Worm (Caenorhabditis elegans): ENCODE measurements around the gene F08D12.4.

F08D12.4 gene

DNA sequence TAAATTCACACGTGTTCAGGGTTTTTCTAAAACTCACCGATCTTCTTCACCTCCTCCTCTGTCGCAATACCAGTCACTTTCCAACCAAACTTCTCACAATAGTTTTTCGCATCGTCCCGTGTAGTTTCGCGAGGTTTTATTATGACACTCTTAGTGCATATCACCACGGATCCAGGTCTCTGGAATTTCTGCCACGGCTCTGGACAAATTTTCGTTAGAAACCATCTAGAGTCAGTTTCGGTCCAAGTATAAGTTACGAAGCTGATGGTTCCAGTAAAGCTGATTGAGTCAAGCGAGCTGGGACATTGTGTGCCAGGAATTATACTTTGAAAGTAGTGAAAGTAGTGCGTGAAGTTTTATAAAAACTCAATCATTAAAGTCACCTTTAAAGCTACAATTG is 21.6 kb upstream of the F08D12.4 start:
- TF ChIP-seq R02D3.7 (tag; optimal IDR thresholded peaks at IDR 0.05) (no peak), gmeb-1 (tag; optimal IDR thresholded peaks at IDR 0.05) (no peak), elt-3 (tag; optimal IDR thresholded peaks at IDR 0.05) (no peak), C34F6.9 (tag; optimal IDR thresholded peaks at IDR 0.05) (no peak), zag-1 (tag; optimal IDR thresholded peaks at IDR 0.05) (no peak), ZK546.5 (tag; optimal IDR thresholded peaks at IDR 0.05) (no peak), lsy-2 (tag; optimal IDR thresholded peaks at IDR 0.05) (no peak), nhr-12 (tag; optimal IDR thresholded peaks at IDR 0.05) (no peak), unc-62 (GFP tag; optimal IDR thresholded peaks at IDR 0.05) (no peak), crh-2 (tag; optimal IDR thresholded peaks at IDR 0.05) (no peak), elt-1 (tag; optimal IDR thresholded peaks at IDR 0.05) (no peak), alr-1 (tag; optimal IDR thresholded peaks at IDR 0.05) (no peak)

DNA sequence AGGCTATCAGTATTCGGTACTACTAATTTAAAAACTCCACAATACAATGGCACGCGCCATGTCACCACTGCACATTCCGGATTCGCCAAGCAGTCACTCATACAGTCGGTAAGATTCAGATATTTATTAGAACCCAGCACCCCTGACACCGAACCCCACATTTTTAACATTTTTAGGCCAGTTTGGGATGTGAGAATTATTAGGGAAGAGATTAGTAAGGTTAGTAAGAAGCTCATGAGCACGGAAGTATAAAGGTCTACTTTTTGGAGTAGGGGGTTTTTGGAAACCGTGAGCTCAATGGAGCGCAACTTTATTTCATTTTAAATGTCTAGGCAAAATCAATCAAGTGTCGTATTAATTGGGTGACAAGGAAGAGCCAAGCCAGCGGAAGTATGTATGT is 20.0 kb upstream of the F08D12.4 start, which contains the start of gene F29A7.8:
Gene F29A7.8 (minus strand): TSS at position 101 of the 400 bp plus-strand sequence.
- TF ChIP-seq ZK546.5 (tag; optimal IDR thresholded peaks at IDR 0.05), result no peak
- TF ChIP-seq peb-1 (tag; optimal IDR thresholded peaks at IDR 0.05), result no peak
- no peak for TF ChIP-seq blmp-1 (tag; optimal IDR thresholded peaks at IDR 0.05; ENCODE audit: insufficient read depth)
- no peak for TF ChIP-seq unc-62 (GFP tag; optimal IDR thresholded peaks at IDR 0.05)
- no peak for TF ChIP-seq fos-1 (tag; optimal IDR thresholded peaks at IDR 0.05)
- no peak for TF ChIP-seq nhr-237 (tag; optimal IDR thresholded peaks at IDR 0.05)
- TF ChIP-seq elt-1 (tag; optimal IDR thresholded peaks at IDR 0.05), result no peak
- no peak for TF ChIP-seq lsy-2 (tag; optimal IDR thresholded peaks at IDR 0.05)

DNA sequence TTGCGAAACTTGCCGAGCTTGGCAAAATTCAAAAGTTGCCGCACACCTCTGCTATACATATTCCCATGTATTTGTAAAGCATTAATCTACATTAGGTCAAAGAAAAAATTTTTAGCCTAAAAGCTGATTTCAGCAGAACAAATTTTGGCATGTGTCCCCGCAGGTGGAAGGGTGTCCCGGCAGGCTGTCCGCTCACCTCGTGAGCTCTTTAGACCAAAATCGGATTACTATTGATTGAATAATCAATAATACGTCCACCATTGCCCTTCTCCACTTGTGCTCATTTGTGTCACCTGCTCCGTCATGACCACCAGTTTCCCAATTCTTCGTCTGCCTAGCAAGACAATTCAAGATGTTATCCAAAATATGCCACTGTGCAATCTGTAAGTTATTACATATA is 19.5 kb upstream of the F08D12.4 start, which contains the start of gene fbxb-107:
Gene fbxb-107 (plus strand): TSS at position 297 of the 400 bp plus-strand sequence.
- no peak for TF ChIP-seq snpc-4 (tag; optimal IDR thresholded peaks at IDR 0.05)
- no peak for TF ChIP-seq zag-1 (tag; optimal IDR thresholded peaks at IDR 0.05)
- no peak for TF ChIP-seq blmp-1 (tag; optimal IDR thresholded peaks at IDR 0.05; ENCODE audit: insufficient read depth)
- TF ChIP-seq unc-39 (tag; optimal IDR thresholded peaks at IDR 0.05), result no peak
- TF ChIP-seq ama-1 (optimal IDR thresholded peaks at IDR 0.05), result no peak
- TF ChIP-seq alr-1 (tag; optimal IDR thresholded peaks at IDR 0.05), result no peak
- no peak for TF ChIP-seq elt-1 (tag; optimal IDR thresholded peaks at IDR 0.05)
- no peak for TF ChIP-seq unc-62 (GFP tag; optimal IDR thresholded peaks at IDR 0.05)
- no peak for TF ChIP-seq sma-9 (GFP tag; optimal IDR thresholded peaks at IDR 0.05)
- TF ChIP-seq sma-9 (tag; optimal IDR thresholded peaks at IDR 0.05), result no peak
- no peak for TF ChIP-seq nhr-6 (tag; optimal IDR thresholded peaks at IDR 0.05)
- TF ChIP-seq F13H6.1 (tag; optimal IDR thresholded peaks at IDR 0.05), result no peak
- TF ChIP-seq nhr-129 (tag; optimal IDR thresholded peaks at IDR 0.05), result no peak
- TF ChIP-seq unc-55 (GFP tag; optimal IDR thresholded peaks at IDR 0.05), result no peak
- no peak for TF ChIP-seq nhr-23 (tag; optimal IDR thresholded peaks at IDR 0.05)

DNA sequence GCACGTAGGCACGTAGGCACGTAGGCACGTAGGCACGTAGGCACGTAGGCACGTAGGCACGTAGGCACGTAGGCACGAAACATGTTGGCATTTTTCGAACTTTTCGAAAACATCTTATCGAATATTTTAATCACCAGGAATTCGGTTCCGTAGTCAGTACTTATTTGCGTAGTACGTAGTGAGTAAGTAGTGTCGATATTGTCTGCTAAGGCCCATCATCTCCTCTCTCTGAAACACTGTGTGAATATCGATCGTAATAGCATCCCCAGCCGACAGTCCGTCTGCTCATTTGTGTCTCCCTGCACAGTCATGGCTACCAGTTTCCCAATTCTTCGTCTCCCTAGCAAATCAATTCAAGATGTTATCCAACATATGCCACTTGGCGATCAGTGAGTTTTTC is 15.8 kb upstream of the F08D12.4 start, which contains the start of gene fbxb-106:
Gene fbxb-106 (plus strand): TSS at position 301 of the 400 bp plus-strand sequence.
- TF ChIP-seq nhr-23 (tag; optimal IDR thresholded peaks at IDR 0.05), result no peak
- TF ChIP-seq lin-11 (tag; optimal IDR thresholded peaks at IDR 0.05), result no peak
- no peak for TF ChIP-seq lsy-2 (tag; optimal IDR thresholded peaks at IDR 0.05)
- TF ChIP-seq nhr-129 (tag; optimal IDR thresholded peaks at IDR 0.05), result no peak
- TF ChIP-seq crh-2 (tag; optimal IDR thresholded peaks at IDR 0.05), result no peak
- TF ChIP-seq ztf-11 (tag; optimal IDR thresholded peaks at IDR 0.05), result no peak
- no peak for TF ChIP-seq elt-3 (tag; optimal IDR thresholded peaks at IDR 0.05)
- no peak for TF ChIP-seq nhr-6 (tag; optimal IDR thresholded peaks at IDR 0.05)
- no peak for TF ChIP-seq R02D3.7 (tag; optimal IDR thresholded peaks at IDR 0.05)
- TF ChIP-seq nhr-77 (tag; optimal IDR thresholded peaks at IDR 0.05), result no peak
- no peak for TF ChIP-seq aly-2 (tag; optimal IDR thresholded peaks at IDR 0.05)
- no peak for TF ChIP-seq blmp-1 (tag; optimal IDR thresholded peaks at IDR 0.05; ENCODE audit: insufficient read depth)
- no peak for TF ChIP-seq elt-1 (tag; optimal IDR thresholded peaks at IDR 0.05)
- TF ChIP-seq nhr-12 (tag; optimal IDR thresholded peaks at IDR 0.05), result no peak

DNA sequence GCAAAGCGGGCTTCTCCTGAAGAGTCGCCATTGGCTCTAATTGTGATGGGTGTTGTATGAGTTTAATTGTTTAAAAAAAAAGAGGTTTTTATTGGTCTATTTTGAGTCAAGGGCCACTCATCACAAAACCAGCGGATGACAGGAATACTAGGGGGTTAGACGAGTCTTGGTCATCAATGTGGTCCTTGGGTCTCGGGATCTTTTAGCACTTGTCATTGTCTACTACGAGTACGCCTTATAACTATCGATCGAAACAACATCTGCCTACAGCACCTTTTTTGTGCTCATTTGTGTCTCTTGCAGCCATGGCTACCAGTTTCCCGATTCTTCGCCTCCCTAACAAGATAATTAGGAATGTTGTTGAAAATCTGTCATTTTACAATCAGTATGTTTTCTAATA is 13.3 kb upstream of the F08D12.4 start, which contains the start of gene fbxb-108:
Gene fbxb-108 (plus strand): TSS at position 301 of the 400 bp plus-strand sequence.
- TF ChIP-seq dmd-4 (tag; optimal IDR thresholded peaks at IDR 0.05) (no peak), nhr-10 (tag; optimal IDR thresholded peaks at IDR 0.05) (no peak), lin-11 (tag; optimal IDR thresholded peaks at IDR 0.05) (no peak), crh-2 (tag; optimal IDR thresholded peaks at IDR 0.05) (no peak), fos-1 (tag; optimal IDR thresholded peaks at IDR 0.05) (no peak), nhr-12 (tag; optimal IDR thresholded peaks at IDR 0.05) (no peak), sem-4 (tag; optimal IDR thresholded peaks at IDR 0.05) (no peak), nhr-25 (tag; optimal IDR thresholded peaks at IDR 0.05) (no peak), lin-39 (tag; optimal IDR thresholded peaks at IDR 0.05) (no peak), alr-1 (tag; optimal IDR thresholded peaks at IDR 0.05) (no peak)

All from whole organism, L2 larva.